Fruit fly (Drosophila melanogaster) whole organism, pupa: Measurements from ENCODE around the gene AANATL7.
A peak's percentile ranks its signal among the peaks of the same experiment; 100 is the strongest.

ENCODE experiments used
- CG13204 ChIP-seq: fragments of 200-800 bp; sonication (Bioruptor generic); optimal IDR thresholded peaks from 2 replicates; lab custom pipeline; 2018; ENCODE audit warnings: missing biosample characterization, mild to moderate bottlenecking, missing genetic modification characterization, moderate library complexity
- CG14655 ChIP-seq: fragments of 200-800 bp; sonication (Bioruptor generic); optimal IDR thresholded peaks from 3 replicates; lab custom pipeline; 2017; ENCODE audit warnings: mild to moderate bottlenecking, missing biosample characterization, missing genetic modification reagents, missing genetic modification characterization
- CG4496 ChIP-seq: fragments of 200-800 bp; sonication (Bioruptor generic); IDR thresholded peaks from 3 replicates; pipeline ENCODE4 v1.3.6; 2022; ENCODE audit warnings: missing biosample characterization, missing genetic modification characterization

The AANATL7 gene

DNA sequence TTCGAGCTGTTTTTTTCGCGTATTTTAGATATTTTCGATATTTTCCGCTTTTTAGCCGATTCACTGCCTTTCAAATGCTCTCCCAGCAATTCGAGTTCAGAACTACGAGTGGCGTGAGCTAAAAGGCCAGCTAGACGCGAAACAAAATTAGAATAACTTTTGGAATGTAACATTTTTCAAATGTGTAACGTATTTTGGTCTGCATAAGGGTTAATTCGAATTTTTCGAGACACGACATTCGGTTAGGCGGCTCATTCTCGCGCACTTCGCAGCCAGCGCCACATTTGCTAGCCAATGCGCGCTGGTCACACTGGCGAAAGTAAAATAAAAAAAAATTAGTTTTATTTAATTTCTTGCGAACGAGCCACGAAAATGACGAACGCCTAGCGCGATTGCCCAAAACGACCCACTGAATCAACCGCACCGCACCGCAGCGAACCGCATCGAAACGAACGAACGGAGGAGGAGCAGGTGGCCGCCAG, 43.8 kb downstream of the AANATL7 start, which contains the start of the genes brv3 and Pi4KIIIalpha:
Gene brv3, minus strand, starts transcription at position 51 of the 482 bp plus-strand sequence.
Gene Pi4KIIIalpha, plus strand, starts transcription at position 280 of the 482 bp plus-strand sequence.
- TF ChIP-seq CG14655 (GFP tag; lab: Kevin White, UChicago) (no peak), CG4496 (GFP tag; lab: Robert Waterston, UW) (0 out of 3 replicates have a peak, but pooled peaks have one; percentile 24)

DNA sequence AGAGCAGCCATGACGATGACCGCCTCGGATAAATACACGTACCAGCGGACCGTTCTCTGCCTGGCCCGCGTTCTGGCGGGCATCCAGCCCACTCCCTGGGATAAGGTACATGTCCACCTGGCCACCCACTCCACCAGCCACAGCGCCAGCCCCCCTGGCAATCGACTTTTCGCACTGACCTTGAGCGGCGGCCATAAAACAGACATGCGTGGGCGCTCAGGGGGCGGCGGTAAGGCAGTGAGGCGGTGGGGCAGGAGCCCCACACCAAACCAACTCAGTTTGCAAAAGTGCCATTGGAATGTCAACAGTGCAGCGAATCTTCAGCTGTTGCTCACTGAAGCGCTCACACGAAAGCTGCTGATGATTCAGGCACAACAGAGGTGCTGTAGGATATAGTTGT, 44.3 kb downstream of the AANATL7 start:
- no peak for TF ChIP-seq CG13204 (GFP tag; lab: Kevin White, UChicago)
